Fruit fly (Drosophila melanogaster) whole organism, prepupa: ENCODE data around the gene CG31643.

Experiments used
- Blimp-1 ChIP-seq: fragments of 200-800 bp; sonication (Bioruptor generic); optimal IDR thresholded peaks from 3 replicates; lab custom pipeline; 2017; ENCODE audit warnings: missing biosample characterization, missing genetic modification characterization, mild to moderate bottlenecking, moderate library complexity, missing genetic modification reagents
- CG11902 ChIP-seq: fragments of 200-800 bp; sonication (Bioruptor generic); optimal IDR thresholded peaks from 3 replicates; lab custom pipeline; 2016; ENCODE audit warnings: missing biosample characterization, missing genetic modification characterization
- CG15336 ChIP-seq: fragments of 200-800 bp; sonication (Bioruptor generic); IDR thresholded peaks from 2 replicates; pipeline ENCODE4 v1.3.6; 2022; ENCODE audit warnings: missing biosample characterization, missing genetic modification characterization
- CG16779 ChIP-seq: fragments of 200-800 bp; sonication (Bioruptor generic); optimal IDR thresholded peaks from 3 replicates; lab custom pipeline; 2017; ENCODE audit warnings: missing biosample characterization, mild to moderate bottlenecking, missing genetic modification characterization
- CG31627 ChIP-seq: fragments of 200-800 bp; sonication (Bioruptor generic); optimal IDR thresholded peaks from 3 replicates; lab custom pipeline; 2016; ENCODE audit warnings: missing biosample characterization, missing genetic modification characterization
- CG4318 ChIP-seq: fragments of 200-800 bp; sonication (Bioruptor generic); optimal IDR thresholded peaks from 3 replicates; lab custom pipeline; 2017; ENCODE audit warnings: missing biosample characterization, mild to moderate bottlenecking, missing genetic modification characterization
- CG6163 ChIP-seq: fragments of 200-800 bp; sonication (Bioruptor generic); IDR thresholded peaks from 3 replicates; pipeline ENCODE4 v1.3.6; 2022; ENCODE audit warnings: missing biosample characterization, missing genetic modification characterization
- CG6276 ChIP-seq: fragments of 200-800 bp; sonication (Bioruptor generic); optimal IDR thresholded peaks from 2 replicates; lab custom pipeline; 2017; ENCODE audit warnings: missing biosample characterization, mild to moderate bottlenecking, missing genetic modification characterization
- CG6854 ChIP-seq: fragments of 200-800 bp; sonication (Bioruptor generic); optimal IDR thresholded peaks from 2 replicates; lab custom pipeline; 2017; ENCODE audit warnings: missing biosample characterization, mild to moderate bottlenecking, missing genetic modification characterization
- CG8632 ChIP-seq: fragments of 200-800 bp; sonication (Bioruptor generic); optimal IDR thresholded peaks from 3 replicates; lab custom pipeline; 2016; ENCODE audit warnings: missing biosample characterization, missing genetic modification characterization
- Eip78C ChIP-seq: fragments of 200-800 bp; sonication (Bioruptor generic); peaks from one replicate; lab custom pipeline; 2016; ENCODE audit warnings: missing biosample characterization, missing genetic modification characterization
- Eip93F ChIP-seq: fragments of 200-800 bp; sonication (Bioruptor generic); optimal IDR thresholded peaks from 2 replicates; lab custom pipeline; 2016; ENCODE audit warnings: missing biosample characterization, mild to moderate bottlenecking, missing genetic modification characterization
- Ets96B ChIP-seq: fragments of 200-800 bp; optimal IDR thresholded peaks from 2 replicates; lab custom pipeline; 2019; ENCODE audit warnings: missing biosample characterization, mild to moderate bottlenecking, missing genetic modification characterization, moderate library complexity
- Gug ChIP-seq: fragments of 200-800 bp; sonication (Bioruptor generic); IDR thresholded peaks from 2 replicates; pipeline ENCODE4 v1.3.6; 2022; ENCODE audit warnings: missing biosample characterization, missing genetic modification characterization
- Hr39 ChIP-seq: fragments of 200-800 bp; sonication (Bioruptor generic); optimal IDR thresholded peaks from 2 replicates; lab custom pipeline; 2016; ENCODE audit warnings: missing biosample characterization, missing genetic modification characterization
- Lpt ChIP-seq: fragments of 200-800 bp; sonication (Bioruptor generic); optimal IDR thresholded peaks from 3 replicates; lab custom pipeline; 2016; ENCODE audit warnings: missing biosample characterization, missing genetic modification characterization
- Met ChIP-seq: fragments of 200-800 bp; sonication (Bioruptor generic); optimal IDR thresholded peaks from 3 replicates; lab custom pipeline; 2016; ENCODE audit warnings: missing biosample characterization, missing genetic modification characterization
- Sox102F ChIP-seq: fragments of 200-800 bp; sonication (Bioruptor generic); optimal IDR thresholded peaks from 2 replicates; lab custom pipeline; 2016; ENCODE audit warnings: missing biosample characterization, mild to moderate bottlenecking, missing genetic modification characterization
- Sox15 ChIP-seq: fragments of 200-800 bp; sonication (Bioruptor generic); optimal IDR thresholded peaks from 3 replicates; lab custom pipeline; 2016; ENCODE audit warnings: missing biosample characterization, missing genetic modification characterization
- cyc ChIP-seq: fragments of 200-800 bp; sonication (Bioruptor generic); optimal IDR thresholded peaks from 3 replicates; lab custom pipeline; 2016; ENCODE audit warnings: missing biosample characterization, missing genetic modification characterization
- dsx ChIP-seq: fragments of 200-800 bp; optimal IDR thresholded peaks from 3 replicates; lab custom pipeline; 2019; ENCODE audit warnings: missing biosample characterization, mild to moderate bottlenecking, missing genetic modification characterization, moderate library complexity; ENCODE audit not compliant: poor library complexity, severe bottlenecking
- eg ChIP-seq: fragments of 200-800 bp; sonication (Bioruptor generic); IDR thresholded peaks from 3 replicates; pipeline ENCODE4 v1.3.6; 2022; ENCODE audit warnings: missing biosample characterization, missing genetic modification characterization
- esn ChIP-seq: fragments of 200-800 bp; sonication (Bioruptor generic); optimal IDR thresholded peaks from 2 replicates; lab custom pipeline; 2016; ENCODE audit warnings: missing biosample characterization, mild to moderate bottlenecking, missing genetic modification characterization, moderate library complexity
- fd59A ChIP-seq: fragments of 200-800 bp; sonication (Bioruptor generic); optimal IDR thresholded peaks from 2 replicates; lab custom pipeline; 2017; ENCODE audit warnings: missing biosample characterization, mild to moderate bottlenecking, missing genetic modification characterization, missing genetic modification reagents
- fd85E ChIP-seq: fragments of 200-800 bp; sonication (Bioruptor generic); optimal IDR thresholded peaks from 3 replicates; lab custom pipeline; 2016; ENCODE audit warnings: missing biosample characterization, missing genetic modification characterization
- fkh ChIP-seq: fragments of 200-800 bp; sonication (Bioruptor generic); optimal IDR thresholded peaks from 3 replicates; lab custom pipeline; 2017; ENCODE audit warnings: missing biosample characterization, mild to moderate bottlenecking, missing genetic modification characterization, moderate library complexity
- ss ChIP-seq, 2 experiments: fragments of 200-800 bp; sonication (Bioruptor generic); optimal IDR thresholded peaks; 2 replicates in 1 of 2; 3 replicates in 1 of 2; lab custom pipeline; 2017 to 2018; ENCODE audit warnings: mild to moderate bottlenecking in 2 of 2, missing biosample characterization in 2 of 2, missing genetic modification characterization in 2 of 2, moderate library complexity in 1 of 2
- svp ChIP-seq: fragments of 200-800 bp; sonication (Bioruptor generic); peaks from one replicate; lab custom pipeline; 2016; ENCODE audit warnings: missing biosample characterization, missing genetic modification characterization
- topi ChIP-seq: fragments of 200-800 bp; sonication (Bioruptor generic); optimal IDR thresholded peaks from 3 replicates; lab custom pipeline; 2016; ENCODE audit warnings: missing biosample characterization, missing genetic modification characterization

Gene CG31643

dm6 chr2L:6088371-6089365 lies 50.8 kb downstream of the CG31643 start (continued):
- TF ChIP-seq topi (peak; percentile 17), esn (GFP tag; lab: Kevin White, UChicago) (peak; percentile 32), Blimp-1 (GFP tag; lab: Kevin White, UChicago) (peak; percentile 99), CG6854 (GFP tag; lab: Kevin White, UChicago) (peak; percentile 72), eg (GFP tag; lab: Robert Waterston, UW) (peak; percentile 56; the same call in 2 of the 3 replicates), CG16779 (tag; lab: Kevin White, UChicago) (peak; percentile 66), cyc (GFP tag; lab: Kevin White, UChicago) (no peak), Gug (GFP tag; lab: Robert Waterston, UW) (peak; percentile 53), CG31627 (GFP tag; lab: Kevin White, UChicago) (peak; percentile 23), ss (GFP tag; optimal IDR thresholded peaks at IDR 0.05; lab: Kevin White, UChicago) (no peak), dsx (peak; percentile 80), Sox15 (no peak), CG6163 (GFP tag; lab: Robert Waterston, UW) (peak; percentile 70), fkh (GFP tag; lab: Kevin White, UChicago) (peak; percentile 95), Sox102F (GFP tag; lab: Kevin White, UChicago) (peak; percentile 23), Eip78C (GFP tag; lab: Kevin White, UChicago) (peak; percentile 98)

- TF ChIP-seq CG6163 (GFP tag; lab: Robert Waterston, UW) = no peak
- TF ChIP-seq svp (GFP tag; lab: Kevin White, UChicago) = peak; percentile 56
- TF ChIP-seq dsx = no peak
- peak; percentile 6 for TF ChIP-seq CG16779 (tag; lab: Kevin White, UChicago)
Measured at dm6 chr2L:6089604-6090198, 51.8 kb downstream of the CG31643 start.

- TF ChIP-seq Ets96B (tag; lab: Kevin White, UChicago) (no peak), CG4318 (GFP tag; lab: Kevin White, UChicago) (no peak), fkh (GFP tag; lab: Kevin White, UChicago) (no peak), CG8632 (GFP tag; lab: Kevin White, UChicago) (no peak), CG11902 (GFP tag; lab: Kevin White, UChicago) (no peak), fd59A (GFP tag; lab: Kevin White, UChicago) (no peak), Hr39 (GFP tag; lab: Kevin White, UChicago) (no peak), Met (GFP tag; lab: Kevin White, UChicago) (no peak), dsx (no peak), CG6854 (GFP tag; lab: Kevin White, UChicago) (no peak), CG15336 (GFP tag; lab: Robert Waterston, UW) (no peak), Lpt (GFP tag; lab: Kevin White, UChicago) (no peak), topi (no peak), fd85E (GFP tag; lab: Kevin White, UChicago) (no peak), CG6276 (GFP tag; lab: Kevin White, UChicago) (no peak), Eip93F (no peak), Eip78C (GFP tag; lab: Kevin White, UChicago) (no peak)
Measured at dm6 chr2L:6090365-6090764, 52.4 kb downstream of the CG31643 start.
